Worm (Caenorhabditis elegans) whole organism, L4 larva: ENCODE measurements around the gene rpap-3.
A peak's percentile ranks its signal among the peaks of the same experiment; 100 is the strongest.

Source experiments
- ceh-44 ChIP-seq: fragments of 200-800 bp; sonication (Bioruptor generic); IDR thresholded peaks from 2 replicates; pipeline ENCODE4 v1.3.6; 2022; ENCODE audit warnings: missing genetic modification reagents, missing genetic modification characterization, missing compliant biosample characterization
- daf-16 ChIP-seq, 3 experiments: sonication (generic microtip); optimal IDR thresholded peaks; 2 replicates each; lab custom pipeline; 2016 to 2017; ENCODE audit warnings: missing genetic modification characterization in 3 of 3, missing genetic modification reagents in 3 of 3, mild to moderate bottlenecking in 2 of 3, missing compliant biosample characterization in 2 of 3, missing biosample characterization in 1 of 3, moderate library complexity in 1 of 3
- lsy-2 ChIP-seq, 2 experiments: fragments of 150-350 bp in 1 of 2; sonication (generic microtip) in 1 of 2; optimal IDR thresholded peaks; 2 replicates each; lab custom pipeline; 2014 to 2017; ENCODE audit warnings: missing biosample characterization in 2 of 2, missing genetic modification characterization in 2 of 2

DNA sequence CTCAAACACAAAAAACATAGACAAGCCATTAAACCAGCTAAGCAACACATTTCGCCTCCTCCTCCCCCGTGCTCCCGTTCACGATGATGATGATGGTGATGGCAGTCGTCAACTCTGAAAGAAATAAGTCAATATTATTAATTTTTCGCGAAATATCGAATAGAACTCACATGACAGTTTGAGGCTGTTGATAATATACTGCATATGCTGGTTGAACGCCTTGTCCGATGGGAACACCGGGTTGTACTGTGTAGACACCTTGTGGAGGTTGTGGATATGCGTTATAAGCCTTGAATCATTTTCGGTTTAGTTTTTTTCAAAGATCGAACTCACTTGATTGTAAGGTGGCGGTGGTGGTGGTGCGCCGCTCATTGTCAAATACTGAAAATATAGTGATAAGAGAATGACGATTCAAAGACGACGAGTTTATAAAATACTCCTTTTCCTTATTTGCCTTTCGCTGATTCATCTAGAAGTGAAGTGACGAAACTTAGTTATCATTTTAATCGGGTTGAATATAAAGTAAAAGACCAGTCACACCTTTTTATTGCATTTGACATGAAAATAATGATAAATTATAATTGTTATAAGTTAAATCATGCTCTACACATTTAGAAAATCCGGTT is 13.2 kb upstream of the rpap-3 start, which contains the start of gene C33H5.13:
- TF ChIP-seq daf-16 (GFP tag; optimal IDR thresholded peaks at IDR 0.05; lab: Kevin White, UChicago): no peak
- peak; percentile 44 for TF ChIP-seq daf-16 (tag; optimal IDR thresholded peaks at IDR 0.05; lab: Kevin White, UChicago)
- TF ChIP-seq lsy-2 (tag; optimal IDR thresholded peaks at IDR 0.05; lab: Kevin White, UChicago): peak in 1 of 2 experiments; percentile 18
- no peak for TF ChIP-seq ceh-44 (GFP tag; lab: Robert Waterston, UW)
